Worm (Caenorhabditis elegans) whole organism, L1 larva: ENCODE measurements around the gene F07H5.13.

ENCODE experiments used
- ama-1 ChIP-seq: fragments of 150-350 bp; optimal IDR thresholded peaks from 2 replicates; lab custom pipeline; 2014
- ceh-82 ChIP-seq, 3 experiments: fragments of 150-350 bp in 1 of 3; sonication (generic microtip) in 2 of 3; optimal IDR thresholded peaks; 2 replicates each; lab custom pipeline; 2014 to 2017; ENCODE audit warnings: missing biosample characterization in 3 of 3, missing genetic modification characterization in 3 of 3
- fkh-10 ChIP-seq: sonication (generic microtip); optimal IDR thresholded peaks from 2 replicates; lab custom pipeline; 2017; ENCODE audit warnings: missing biosample characterization, missing genetic modification reagents, missing genetic modification characterization
- lin-14 ChIP-seq: fragments of 200-800 bp; sonication (Bioruptor generic); optimal IDR thresholded peaks from 2 replicates; lab custom pipeline; 2018; ENCODE audit warnings: mild to moderate bottlenecking, missing genetic modification characterization, moderate library complexity, missing compliant biosample characterization
- lin-35 ChIP-seq, 2 experiments: fragments of 150-350 bp; optimal IDR thresholded peaks; 2 replicates each; lab custom pipeline; 2014; ENCODE audit warnings: missing biosample characterization in 2 of 2, missing genetic modification characterization in 2 of 2, missing genetic modification reagents in 2 of 2
- mab-9 ChIP-seq: fragments of 200-800 bp; sonication (Bioruptor generic); IDR thresholded peaks from 2 replicates; pipeline ENCODE4 v1.3.6; 2022; ENCODE audit warnings: missing genetic modification reagents, missing genetic modification characterization, missing compliant biosample characterization
- nhr-11 ChIP-seq: fragments of 150-350 bp; optimal IDR thresholded peaks from 2 replicates; lab custom pipeline; 2014; ENCODE audit warnings: missing biosample characterization, missing genetic modification characterization
- skn-1 ChIP-seq: fragments of 150-350 bp; optimal IDR thresholded peaks from 2 replicates; lab custom pipeline; 2014; ENCODE audit warnings: missing biosample characterization, missing genetic modification characterization
- tbx-2 ChIP-seq: sonication (generic microtip); optimal IDR thresholded peaks from 2 replicates; lab custom pipeline; 2016; ENCODE audit warnings: missing genetic modification characterization, missing compliant biosample characterization
- unc-130 ChIP-seq: fragments of 150-350 bp; optimal IDR thresholded peaks from 2 replicates; lab custom pipeline; 2017; ENCODE audit warnings: missing biosample characterization, missing genetic modification characterization, inconsistent platforms

DNA sequence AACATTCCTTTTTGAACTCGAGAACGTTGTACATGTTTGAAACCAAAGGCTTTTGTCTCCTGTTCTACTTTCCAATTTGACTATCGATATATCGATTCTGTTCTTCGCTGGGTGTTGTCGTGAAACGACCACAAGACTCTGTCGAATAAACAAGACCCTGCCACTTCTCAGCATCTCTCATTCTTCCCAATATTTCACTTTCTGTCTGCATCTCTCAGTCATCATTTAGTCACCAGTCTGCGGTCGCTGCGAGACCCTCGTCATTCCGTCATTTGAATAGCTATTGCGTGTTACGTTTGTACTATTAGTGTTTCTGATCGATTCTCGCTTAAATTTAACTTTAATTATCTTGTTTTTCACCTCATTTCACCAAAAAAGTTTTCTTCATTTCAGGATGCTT lies 3.0 kb upstream of the F07H5.13 start:
- TF ChIP-seq unc-130 (tag; lab: Kevin White, UChicago) (peak; percentile 98), tbx-2 (tag; lab: Kevin White, UChicago) (peak; percentile 98), skn-1 (tag; lab: Kevin White, UChicago) (peak; percentile 96), nhr-11 (peak; percentile 94), lin-35 (GFP tag; optimal IDR thresholded peaks at IDR 0.05; lab: Kevin White, UChicago) (peak; percentile 88 to 94), fkh-10 (GFP tag; lab: Kevin White, UChicago) (peak; percentile 75), ceh-82 (tag; optimal IDR thresholded peaks at IDR 0.05; lab: Kevin White, UChicago) (peak; percentile 75 to 89 (median 82)), ama-1 (lab: Kevin White, UChicago) (peak; percentile 96), lin-14 (peak; percentile 98), mab-9 (GFP tag; lab: Robert Waterston, UW) (peak; percentile 91)
